Worm (Caenorhabditis elegans) whole organism, L1 larva: ENCODE measurements around the gene lrpc-1.
A peak's percentile ranks its signal among the peaks of the same experiment; 100 is the strongest.

Experiments
- C04F5.9 ChIP-seq: sonication (generic microtip); optimal IDR thresholded peaks from 2 replicates; lab custom pipeline; 2016; ENCODE audit warnings: missing genetic modification characterization, missing compliant biosample characterization
- C34B4.2 ChIP-seq: sonication (generic microtip); optimal IDR thresholded peaks from 2 replicates; lab custom pipeline; 2017; ENCODE audit warnings: mild to moderate bottlenecking, missing genetic modification characterization, missing compliant biosample characterization
- F16B12.6 ChIP-seq: fragments of 150-350 bp; optimal IDR thresholded peaks from 2 replicates; lab custom pipeline; 2014; ENCODE audit warnings: missing biosample characterization, missing genetic modification characterization
- Y116A8C.19 ChIP-seq: sonication (generic microtip); optimal IDR thresholded peaks from 2 replicates; lab custom pipeline; 2016; ENCODE audit warnings: missing compliant biosample characterization, missing genetic modification characterization, borderline replicate concordance
- alr-1 ChIP-seq: fragments of 200-800 bp; sonication (Bioruptor generic); optimal IDR thresholded peaks from 2 replicates; lab custom pipeline; 2018; ENCODE audit warnings: borderline replicate concordance, mild to moderate bottlenecking, missing genetic modification characterization, missing compliant biosample characterization
- ces-1 ChIP-seq: fragments of 150-350 bp; optimal IDR thresholded peaks from 2 replicates; lab custom pipeline; 2014; ENCODE audit warnings: missing biosample characterization, missing genetic modification reagents, missing genetic modification characterization
- efl-1 ChIP-seq, 4 experiments: fragments of 150-350 bp; optimal IDR thresholded peaks in 3 of 4; peaks in 1 of 4; 1 replicate in 1 of 4; 2 replicates in 3 of 4; lab custom pipeline; 2014; ENCODE audit warnings: missing biosample characterization in 2 of 4, missing genetic modification characterization in 2 of 4, missing genetic modification reagents in 2 of 4
- efl-3 ChIP-seq: fragments of 200-800 bp; sonication (Bioruptor generic); optimal IDR thresholded peaks from 2 replicates; lab custom pipeline; 2018; ENCODE audit warnings: mild to moderate bottlenecking, missing genetic modification characterization, missing compliant biosample characterization
- egl-27 ChIP-seq, 2 experiments: fragments of 150-350 bp in 1 of 2; sonication (generic microtip); optimal IDR thresholded peaks; 3 replicates each; lab custom pipeline; 2017 to 2018; ENCODE audit warnings: missing biosample characterization in 2 of 2, missing genetic modification characterization in 2 of 2, missing genetic modification reagents in 2 of 2
- elt-2 ChIP-seq: sonication (generic microtip); optimal IDR thresholded peaks from 2 replicates; lab custom pipeline; 2016; ENCODE audit warnings: missing genetic modification characterization, mild to moderate bottlenecking, inconsistent platforms, missing compliant biosample characterization, missing genetic modification reagents
- elt-3 ChIP-seq, 6 experiments: fragments of 150-350 bp in 1 of 6; sonication (generic microtip); optimal IDR thresholded peaks; 2 replicates each; lab custom pipeline; 2017 to 2018; ENCODE audit warnings: missing biosample characterization in 6 of 6, missing genetic modification characterization in 6 of 6, inconsistent platforms in 1 of 6
- ets-5 ChIP-seq: fragments of 200-800 bp; sonication (Bioruptor generic); IDR thresholded peaks from 2 replicates; pipeline ENCODE4 v1.3.6; 2022; ENCODE audit warnings: missing genetic modification characterization, missing compliant biosample characterization
- fos-1 ChIP-seq: fragments of 150-350 bp; optimal IDR thresholded peaks from 2 replicates; lab custom pipeline; 2014; ENCODE audit warnings: missing biosample characterization, missing genetic modification characterization
- grh-1 ChIP-seq: fragments of 200-800 bp; sonication (Bioruptor generic); IDR thresholded peaks from 2 replicates; pipeline ENCODE4 v1.3.6; 2022; ENCODE audit warnings: missing genetic modification reagents, missing genetic modification characterization, missing compliant biosample characterization
- hlh-4 ChIP-seq: sonication (generic microtip); optimal IDR thresholded peaks from 2 replicates; lab custom pipeline; 2016; ENCODE audit warnings: mild to moderate bottlenecking, missing genetic modification characterization, missing compliant biosample characterization
- hpl-2 ChIP-seq: fragments of 150-350 bp; optimal IDR thresholded peaks from 2 replicates; lab custom pipeline; 2014; ENCODE audit warnings: missing biosample characterization, missing genetic modification reagents, missing genetic modification characterization
- isw-1 ChIP-seq: fragments of 200-800 bp; sonication (Bioruptor generic); IDR thresholded peaks from 2 replicates; pipeline ENCODE4 v1.3.6; 2022; ENCODE audit warnings: missing genetic modification characterization, missing compliant biosample characterization
- jun-1 ChIP-seq: fragments of 150-350 bp; optimal IDR thresholded peaks from 2 replicates; lab custom pipeline; 2014; ENCODE audit warnings: missing biosample characterization, missing genetic modification reagents, missing genetic modification characterization
- lin-13 ChIP-seq: fragments of 150-350 bp; optimal IDR thresholded peaks from 2 replicates; lab custom pipeline; 2014; ENCODE audit warnings: missing biosample characterization, missing genetic modification reagents, missing genetic modification characterization
- lin-35 ChIP-seq, 2 experiments: fragments of 150-350 bp; optimal IDR thresholded peaks; 2 replicates each; lab custom pipeline; 2014; ENCODE audit warnings: missing biosample characterization in 2 of 2, missing genetic modification characterization in 2 of 2, missing genetic modification reagents in 2 of 2
- lin-39 ChIP-seq: fragments of 150-350 bp; optimal IDR thresholded peaks from 2 replicates; lab custom pipeline; 2014; ENCODE audit warnings: missing biosample characterization, missing genetic modification reagents, missing genetic modification characterization
- lir-3 ChIP-seq: sonication (generic microtip); optimal IDR thresholded peaks from 2 replicates; lab custom pipeline; 2016; ENCODE audit warnings: mild to moderate bottlenecking, missing genetic modification characterization, moderate library complexity, missing compliant biosample characterization; ENCODE audit not compliant: poor library complexity
- mdl-1 ChIP-seq, 2 experiments: fragments of 150-350 bp; optimal IDR thresholded peaks; 2 replicates each; lab custom pipeline; 2014 to 2017; ENCODE audit warnings: missing biosample characterization in 2 of 2, missing genetic modification characterization in 2 of 2, inconsistent platforms in 1 of 2
- mef-2 ChIP-seq: fragments of 150-350 bp; optimal IDR thresholded peaks from 2 replicates; lab custom pipeline; 2014; ENCODE audit warnings: missing biosample characterization, missing genetic modification characterization
- nhr-12 ChIP-seq: sonication (generic microtip); optimal IDR thresholded peaks from 2 replicates; lab custom pipeline; 2017; ENCODE audit warnings: missing biosample characterization, missing genetic modification characterization
- nhr-20 ChIP-seq: sonication (generic microtip); optimal IDR thresholded peaks from 2 replicates; lab custom pipeline; 2016; ENCODE audit warnings: mild to moderate bottlenecking, missing genetic modification characterization, missing compliant biosample characterization
- nhr-237 ChIP-seq: fragments of 150-350 bp; optimal IDR thresholded peaks from 2 replicates; lab custom pipeline; 2014; ENCODE audit warnings: missing biosample characterization, missing genetic modification characterization
- nhr-28 ChIP-seq: fragments of 150-350 bp; optimal IDR thresholded peaks from 2 replicates; lab custom pipeline; 2014; ENCODE audit warnings: missing biosample characterization, missing genetic modification characterization
- nhr-47 ChIP-seq: sonication (generic microtip); optimal IDR thresholded peaks from 2 replicates; lab custom pipeline; 2016; ENCODE audit warnings: mild to moderate bottlenecking, missing genetic modification characterization, moderate library complexity, missing compliant biosample characterization
- pag-3 ChIP-seq: sonication (generic microtip); optimal IDR thresholded peaks from 2 replicates; lab custom pipeline; 2017; ENCODE audit warnings: missing genetic modification characterization, mild to moderate bottlenecking, missing compliant biosample characterization, antibody characterized with exemption, borderline replicate concordance; ENCODE audit not compliant: insufficient read depth
- pqm-1 ChIP-seq: sonication (generic microtip); optimal IDR thresholded peaks from 3 replicates; lab custom pipeline; 2017; ENCODE audit warnings: missing biosample characterization, missing genetic modification characterization
- rnt-1 ChIP-seq: sonication (generic microtip); optimal IDR thresholded peaks from 2 replicates; lab custom pipeline; 2016; ENCODE audit warnings: mild to moderate bottlenecking, missing genetic modification characterization, moderate library complexity, missing compliant biosample characterization
- snpc-4 ChIP-seq: fragments of 150-350 bp; optimal IDR thresholded peaks from 2 replicates; lab custom pipeline; 2014; ENCODE audit warnings: missing biosample characterization, missing genetic modification characterization
- snu-23 ChIP-seq: sonication (generic microtip); optimal IDR thresholded peaks from 2 replicates; lab custom pipeline; 2016; ENCODE audit warnings: missing genetic modification characterization, missing compliant biosample characterization
- sox-4 ChIP-seq: sonication (generic microtip); optimal IDR thresholded peaks from 2 replicates; lab custom pipeline; 2016; ENCODE audit warnings: missing genetic modification characterization, missing compliant biosample characterization
- swsn-7 ChIP-seq: sonication (generic microtip); optimal IDR thresholded peaks from 2 replicates; lab custom pipeline; 2016; ENCODE audit warnings: missing genetic modification characterization, missing compliant biosample characterization
- unc-30 ChIP-seq: sonication (generic microtip); optimal IDR thresholded peaks from 2 replicates; lab custom pipeline; 2017; ENCODE audit warnings: missing biosample characterization, missing genetic modification characterization
- unc-98 ChIP-seq: fragments of 200-800 bp; sonication (Bioruptor generic); IDR thresholded peaks from 2 replicates; pipeline ENCODE4 v1.3.6; 2022; ENCODE audit warnings: missing genetic modification characterization, missing compliant biosample characterization
- xbp-1 ChIP-seq: sonication (generic microtip); optimal IDR thresholded peaks from 2 replicates; lab custom pipeline; 2016; ENCODE audit warnings: missing genetic modification characterization, missing compliant biosample characterization
- zag-1 ChIP-seq: fragments of 150-350 bp; optimal IDR thresholded peaks from 2 replicates; lab custom pipeline; 2014; ENCODE audit warnings: missing biosample characterization, missing genetic modification characterization
- zip-4 ChIP-seq: fragments of 200-800 bp; sonication (Bioruptor generic); optimal IDR thresholded peaks from 2 replicates; lab custom pipeline; 2018; ENCODE audit warnings: mild to moderate bottlenecking, missing genetic modification characterization, moderate library complexity, missing compliant biosample characterization
- ztf-11 ChIP-seq, 2 experiments: sonication (generic microtip); optimal IDR thresholded peaks; 2 replicates each; lab custom pipeline; 2016 to 2017; ENCODE audit warnings: missing genetic modification characterization in 2 of 2, missing biosample characterization in 1 of 2, missing compliant biosample characterization in 1 of 2

lrpc-1 gene

DNA sequence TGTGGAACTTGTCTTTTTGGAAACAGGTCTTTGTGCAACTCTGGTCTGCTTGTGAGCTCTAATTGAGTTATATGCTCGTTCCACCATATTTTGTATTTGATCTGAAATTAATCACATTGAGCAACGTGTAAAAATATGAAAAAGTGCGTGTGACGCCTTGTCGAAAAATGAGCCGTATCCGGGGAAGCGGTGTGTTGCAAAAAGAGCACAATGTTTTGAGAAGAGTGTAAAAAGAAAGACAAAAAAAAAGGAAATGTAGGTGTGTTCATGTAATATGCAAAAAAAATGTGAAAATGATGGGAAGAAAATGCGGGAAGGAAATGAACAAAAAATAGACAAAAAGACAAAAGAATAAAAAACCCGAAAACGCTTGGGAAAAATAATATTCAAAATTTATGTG is 17.8 kb upstream of the lrpc-1 start, which contains the start of gene acy-4:
TSS of gene acy-4 (minus strand) at position 101 of the 400 bp plus-strand sequence.
- TF ChIP-seq egl-27 (tag; optimal IDR thresholded peaks at IDR 0.05; lab: Kevin White, UChicago), result no peak
- no peak for TF ChIP-seq fos-1 (tag; lab: Kevin White, UChicago)
- no peak for TF ChIP-seq swsn-7 (tag; lab: Kevin White, UChicago)
- TF ChIP-seq unc-30 (tag; lab: Kevin White, UChicago), result no peak
- TF ChIP-seq ztf-11 (tag; optimal IDR thresholded peaks at IDR 0.05; lab: Kevin White, UChicago), result no peak
- TF ChIP-seq pqm-1 (tag; lab: Kevin White, UChicago), result no peak
- no peak for TF ChIP-seq elt-2 (tag; lab: Kevin White, UChicago)

DNA sequence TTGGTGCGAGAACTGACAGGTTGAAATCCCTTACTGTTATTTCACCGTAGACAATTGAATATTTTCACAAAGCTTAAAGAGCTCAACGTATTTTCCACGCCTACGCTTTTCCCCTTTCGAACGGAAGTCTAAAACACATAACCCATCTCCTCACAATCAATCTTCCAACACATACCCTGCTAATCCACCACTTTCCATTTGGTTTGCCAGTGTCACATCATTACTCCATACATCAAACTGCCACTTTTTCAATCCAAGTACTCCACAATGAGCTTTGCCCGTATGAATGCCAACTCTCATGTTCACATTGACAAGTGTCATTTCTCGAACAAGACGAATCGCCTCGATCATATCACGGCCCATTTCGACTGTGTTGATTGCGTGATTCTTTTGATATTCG is 15.0 kb upstream of the lrpc-1 start:
- TF ChIP-seq mdl-1 (tag; optimal IDR thresholded peaks at IDR 0.05; lab: Kevin White, UChicago) (no peak), snpc-4 (tag; lab: Kevin White, UChicago) (no peak), ztf-11 (tag; optimal IDR thresholded peaks at IDR 0.05; lab: Kevin White, UChicago) (no peak), C34B4.2 (tag; lab: Kevin White, UChicago) (no peak)

DNA sequence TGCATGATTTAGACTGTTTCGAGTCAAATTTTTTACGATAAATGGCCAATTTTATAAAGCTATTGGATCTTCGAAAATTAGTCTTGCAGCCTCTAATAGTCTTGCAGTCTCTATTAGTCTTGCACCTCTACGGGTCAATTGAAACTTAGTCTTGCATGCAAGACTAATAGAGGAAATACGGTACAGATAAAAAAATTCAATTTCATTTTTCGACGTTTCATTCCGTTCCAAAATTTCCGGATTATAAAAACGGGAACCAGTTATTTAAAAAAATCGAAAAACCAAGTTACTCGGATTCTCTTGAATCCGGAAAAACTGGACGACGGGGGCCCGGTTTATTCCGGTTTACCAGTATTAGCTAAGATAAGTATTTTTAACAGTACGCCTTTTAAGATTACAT is 8.4 kb upstream of the lrpc-1 start, which contains the start of gene M03E7.1:
TSS of gene M03E7.1 (plus strand) at position 301 of the 400 bp plus-strand sequence.
- TF ChIP-seq Y116A8C.19 (tag; lab: Kevin White, UChicago) (no peak), snpc-4 (tag; lab: Kevin White, UChicago) (no peak), nhr-47 (tag; lab: Kevin White, UChicago) (no peak), egl-27 (tag; optimal IDR thresholded peaks at IDR 0.05; lab: Kevin White, UChicago) (no peak), snu-23 (GFP tag; lab: Kevin White, UChicago) (no peak), sox-4 (no peak)

DNA sequence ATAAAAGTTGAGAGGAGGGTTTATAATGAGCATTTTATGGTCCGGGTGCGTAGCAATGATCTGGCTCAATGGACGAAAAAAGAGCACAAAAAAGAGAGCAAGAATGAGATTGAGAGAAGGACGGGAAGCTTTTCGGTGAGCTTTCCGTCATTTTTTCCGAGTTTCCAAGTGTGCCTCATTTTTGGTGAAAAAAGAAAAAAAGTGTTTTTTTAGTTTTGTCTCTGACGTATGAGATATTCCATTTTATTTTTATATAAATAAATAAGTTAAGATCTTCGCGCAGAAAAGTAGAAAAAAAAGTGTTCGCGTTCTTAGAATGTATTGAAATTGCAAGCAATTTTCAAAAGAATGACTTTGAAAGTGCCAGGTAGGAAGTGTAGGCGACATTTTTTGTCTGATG is 7.0 kb upstream of the lrpc-1 start, which contains the start of gene memb-2:
TSS of gene memb-2 (minus strand) at position 101 of the 400 bp plus-strand sequence.
- TF ChIP-seq efl-1 (optimal IDR thresholded peaks at IDR 0.05; lab: Kevin White, UChicago) (no peak), efl-1 (GFP tag; optimal IDR thresholded peaks at IDR 0.05 in 1 of 2; lab: Kevin White, UChicago) (no peak), efl-3 (GFP tag; lab: Kevin White, UChicago) (no peak), snu-23 (GFP tag; lab: Kevin White, UChicago) (no peak), jun-1 (tag; lab: Kevin White, UChicago) (no peak), ztf-11 (tag; optimal IDR thresholded peaks at IDR 0.05; lab: Kevin White, UChicago) (no peak), mef-2 (no peak), zip-4 (GFP tag; lab: Kevin White, UChicago) (no peak), hlh-4 (tag; lab: Kevin White, UChicago) (no peak), lin-39 (no peak), ets-5 (GFP tag; lab: Robert Waterston, UW) (no peak), C34B4.2 (tag; lab: Kevin White, UChicago) (no peak), lin-13 (GFP tag; lab: Kevin White, UChicago) (no peak)

DNA sequence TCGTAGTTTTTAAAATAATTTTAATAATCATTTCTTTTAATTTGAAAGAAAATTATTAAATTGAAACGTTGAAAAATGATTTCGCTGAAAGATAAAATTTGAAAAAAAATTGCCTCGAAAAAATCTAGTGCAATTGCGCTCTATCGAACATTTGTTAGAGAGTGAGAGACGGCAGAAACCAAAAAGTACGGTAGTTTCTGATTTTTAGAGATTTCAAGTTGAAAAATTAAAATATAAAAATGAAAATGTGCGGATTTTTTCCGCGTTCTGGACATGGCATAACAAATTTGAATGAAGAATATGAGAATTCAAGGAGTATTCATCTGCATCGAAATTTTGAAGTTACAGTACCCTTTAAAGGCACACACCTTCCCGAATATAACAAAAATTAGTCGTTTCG is 6.4 kb upstream of the lrpc-1 start:
- TF ChIP-seq alr-1 (tag; lab: Kevin White, UChicago), result no peak
- no peak for TF ChIP-seq nhr-28 (tag; lab: Kevin White, UChicago)
- no peak for TF ChIP-seq nhr-20 (tag; lab: Kevin White, UChicago)
- peak in 1 of 2 experiments; percentile 53 for TF ChIP-seq lin-35 (GFP tag; optimal IDR thresholded peaks at IDR 0.05; lab: Kevin White, UChicago)
- no peak for TF ChIP-seq unc-98
- TF ChIP-seq hpl-2 (GFP tag; lab: Kevin White, UChicago), result no peak
- TF ChIP-seq ztf-11 (tag; optimal IDR thresholded peaks at IDR 0.05; lab: Kevin White, UChicago), result no peak
- TF ChIP-seq xbp-1 (tag; lab: Kevin White, UChicago), result no peak
- TF ChIP-seq rnt-1 (tag; lab: Kevin White, UChicago), result no peak
- no peak for TF ChIP-seq F16B12.6 (tag; lab: Kevin White, UChicago)
- TF ChIP-seq C04F5.9, result no peak
- TF ChIP-seq elt-3 (tag; optimal IDR thresholded peaks at IDR 0.05; lab: Kevin White, UChicago), result no peak
- no peak for TF ChIP-seq lir-3
- peak; percentile 25 to 45 for TF ChIP-seq efl-1 (optimal IDR thresholded peaks at IDR 0.05; lab: Kevin White, UChicago)
- peak; percentile 30 to 69 for TF ChIP-seq efl-1 (GFP tag; optimal IDR thresholded peaks at IDR 0.05 in 1 of 2; lab: Kevin White, UChicago)
- no peak for TF ChIP-seq zag-1 (tag; lab: Kevin White, UChicago)
- no peak for TF ChIP-seq jun-1 (tag; lab: Kevin White, UChicago)
- TF ChIP-seq elt-2 (tag; lab: Kevin White, UChicago), result no peak
- TF ChIP-seq pqm-1 (tag; lab: Kevin White, UChicago), result no peak
- no peak for TF ChIP-seq isw-1
- no peak for TF ChIP-seq sox-4
- no peak for TF ChIP-seq lin-39
- no peak for TF ChIP-seq grh-1 (GFP tag; lab: Robert Waterston, UW)
- no peak for TF ChIP-seq pag-3
- no peak for TF ChIP-seq ces-1 (GFP tag; lab: Kevin White, UChicago)
- no peak for TF ChIP-seq nhr-237 (tag; lab: Kevin White, UChicago)
- no peak for TF ChIP-seq nhr-12 (tag; lab: Kevin White, UChicago)
